Fruit fly (Drosophila melanogaster): ENCODE data around the gene CG34140.
A peak's percentile ranks its signal among the peaks of the same experiment; 100 is the strongest.

CG34140 gene

DNA sequence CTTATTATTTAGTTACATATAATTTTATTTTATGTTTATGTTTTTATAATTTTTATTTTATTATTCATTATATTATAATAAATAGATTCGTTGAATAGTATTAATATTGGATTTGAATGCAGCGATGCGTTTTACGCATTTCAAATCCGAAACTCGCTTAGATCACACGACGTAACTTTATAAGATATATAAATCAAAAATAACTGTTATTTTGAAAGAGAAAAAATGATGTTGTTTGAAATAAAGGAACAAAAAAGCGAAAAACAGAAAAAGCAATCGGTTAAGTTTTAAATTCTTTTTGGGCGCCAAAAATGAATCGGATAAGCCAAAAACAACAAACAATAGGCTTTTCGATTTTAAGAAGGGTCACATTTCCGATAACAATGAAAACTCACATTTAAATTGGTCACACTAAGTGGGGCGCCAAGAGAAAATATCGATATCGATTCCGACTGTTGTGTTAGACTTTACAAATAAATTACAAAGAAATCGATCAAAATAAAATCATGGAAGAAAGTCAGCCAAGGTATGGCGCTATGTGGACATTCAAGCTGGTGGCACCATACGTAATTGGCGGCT lies 38.1 kb downstream of the CG34140 start, which contains the start of gene CG6845 (continued):
- TF ChIP-seq pan (optimal IDR thresholded peaks at IDR 0.05) (no peak), pan (GFP tag; optimal IDR thresholded peaks at IDR 0.05 in 1 of 2, IDR thresholded peaks at IDR 0.05 in 1 of 2) (no peak), inv (GFP tag; IDR thresholded peaks at IDR 0.05; ENCODE audit: partially characterized antibody) (peak; percentile 55; the same call in 1 of the 2 replicates), Doc3 (GFP tag; IDR thresholded peaks at IDR 0.05; ENCODE audit: partially characterized antibody) (peak; percentile 36; the same call in 1 of the 3 replicates), CG1603 (tag; optimal IDR thresholded peaks at IDR 0.05) (peak; percentile 63), sr (GFP tag; IDR thresholded peaks at IDR 0.05) (no peak), CG3838 (GFP tag; optimal IDR thresholded peaks at IDR 0.05) (no peak), tna (GFP tag; IDR thresholded peaks at IDR 0.05; ENCODE audit: partially characterized antibody) (peak; percentile 92), rib (GFP tag; IDR thresholded peaks at IDR 0.05) (no peak), MBD-R2 (GFP tag; IDR thresholded peaks at IDR 0.05) (peak; percentile 58; the same call in 1 of the 2 replicates), ac (GFP tag; optimal IDR thresholded peaks at IDR 0.05) (no peak), hbn (GFP tag; IDR thresholded peaks at IDR 0.05; ENCODE audit: partially characterized antibody) (peak; percentile 81), Bgb (GFP tag; IDR thresholded peaks at IDR 0.05; ENCODE audit: partially characterized antibody) (peak; percentile 84), CG14860 (GFP tag; IDR thresholded peaks at IDR 0.05; ENCODE audit: partially characterized antibody) (peak; percentile 84), unc-4 (GFP tag; IDR thresholded peaks at IDR 0.05; ENCODE audit: partially characterized antibody) (peak; percentile 72), Atf3 (GFP tag; optimal IDR thresholded peaks at IDR 0.05) (no peak), CG11696 (GFP tag; IDR thresholded peaks at IDR 0.05) (no peak), sug (tag; optimal IDR thresholded peaks at IDR 0.05) (peak; percentile 43), CG17328 (GFP tag; IDR thresholded peaks at IDR 0.05) (no peak), HLH3B (GFP tag; IDR thresholded peaks at IDR 0.05) (no peak), nom (GFP tag; optimal IDR thresholded peaks at IDR 0.05) (peak; percentile 9), CG9727 (GFP tag; optimal IDR thresholded peaks at IDR 0.05) (no peak), CG7987 (GFP tag; optimal IDR thresholded peaks at IDR 0.05) (no peak), CG8924 (tag; optimal IDR thresholded peaks at IDR 0.05) (no peak), NFAT (GFP tag; IDR thresholded peaks at IDR 0.05) (no peak), vnd (GFP tag; IDR thresholded peaks at IDR 0.05; ENCODE audit: partially characterized antibody) (peak; percentile 73), Nf-YB (GFP tag; optimal IDR thresholded peaks at IDR 0.05) (no peak), esg (GFP tag; conservative IDR thresholded peaks at IDR 0.05) (no peak), D19B (GFP tag; optimal IDR thresholded peaks at IDR 0.05) (no peak), vfl (GFP tag; optimal IDR thresholded peaks at IDR 0.05) (no peak), chif (GFP tag; optimal IDR thresholded peaks at IDR 0.05) (no peak), Usf (GFP tag; optimal IDR thresholded peaks at IDR 0.05) (no peak), sim (GFP tag; IDR thresholded peaks at IDR 0.05) (no peak), so (GFP tag; IDR thresholded peaks at IDR 0.05) (no peak), Aef1 (GFP tag; IDR thresholded peaks at IDR 0.05) (peak; percentile 44; the same call in 2 of the 3 replicates), Lhr (GFP tag; optimal IDR thresholded peaks at IDR 0.05) (peak; percentile 61), sna (GFP tag; IDR thresholded peaks at IDR 0.05; ENCODE audit: partially characterized antibody) (peak; percentile 85), CG10147 (GFP tag; optimal IDR thresholded peaks at IDR 0.05) (no peak), MESR4 (GFP tag; optimal IDR thresholded peaks at IDR 0.05) (no peak), dysf (GFP tag; IDR thresholded peaks at IDR 0.05) (no peak), ewg (GFP tag; optimal IDR thresholded peaks at IDR 0.05) (no peak), CG10959 (GFP tag; IDR thresholded peaks at IDR 0.05) (no peak), CG7963 (GFP tag; IDR thresholded peaks at IDR 0.05; ENCODE audit: partially characterized antibody) (peak; percentile 85), CG17912 (GFP tag; optimal IDR thresholded peaks at IDR 0.05) (no peak), bsh (GFP tag; optimal IDR thresholded peaks at IDR 0.05) (no peak), Ravus (GFP tag; IDR thresholded peaks at IDR 0.05) (no peak), kni (GFP tag; optimal IDR thresholded peaks at IDR 0.05) (no peak), CG5180 (GFP tag; optimal IDR thresholded peaks at IDR 0.05) (no peak), tgo (GFP tag; IDR thresholded peaks at IDR 0.05) (no peak)

All from whole organism, embryonic.